Worm (Caenorhabditis elegans): ENCODE data around the gene apc-10.

- no peak for TF ChIP-seq tbx-2 (tag; optimal IDR thresholded peaks at IDR 0.05)
- no peak for TF ChIP-seq ttx-3 (tag; optimal IDR thresholded peaks at IDR 0.05)
- no peak for TF ChIP-seq ceh-18 (tag; optimal IDR thresholded peaks at IDR 0.05)
- no peak for TF ChIP-seq ztf-16 (tag; optimal IDR thresholded peaks at IDR 0.05)
- no peak for TF ChIP-seq ceh-34 (tag; optimal IDR thresholded peaks at IDR 0.05)
- TF ChIP-seq unc-86 (tag; optimal IDR thresholded peaks at IDR 0.05), result no peak
- no peak for TF ChIP-seq elt-2 (tag; optimal IDR thresholded peaks at IDR 0.05)
- no peak for TF ChIP-seq nhr-11 (tag; optimal IDR thresholded peaks at IDR 0.05)
- no peak for TF ChIP-seq dve-1 (tag; optimal IDR thresholded peaks at IDR 0.05)
Observed at ce11 chrV:10436612-10437011, 10.5 kb upstream of the apc-10 start, which contains the start of gene set-22.
